Fruit fly (Drosophila melanogaster) whole organism, embryonic: ENCODE data around the gene GluProRS.

ENCODE experiments used
- CG12219 ChIP-seq: fragments of 200-800 bp; sonication (Bioruptor generic); optimal IDR thresholded peaks from 3 replicates; lab custom pipeline; 2018; ENCODE audit warnings: missing biosample characterization, mild to moderate bottlenecking, missing genetic modification characterization
- CG13894 ChIP-seq: fragments of 200-800 bp; sonication (Bioruptor generic); optimal IDR thresholded peaks from 3 replicates; lab custom pipeline; 2018; ENCODE audit warnings: missing biosample characterization, mild to moderate bottlenecking, missing genetic modification characterization, moderate library complexity
- CG14965 ChIP-seq: fragments of 200-800 bp; sonication (Bioruptor generic); optimal IDR thresholded peaks from 2 replicates; lab custom pipeline; 2016; ENCODE audit warnings: missing biosample characterization, missing genetic modification characterization, borderline replicate concordance
- CG18262 ChIP-seq: fragments of 200-800 bp; optimal IDR thresholded peaks from 3 replicates; lab custom pipeline; 2019; ENCODE audit warnings: missing biosample characterization, mild to moderate bottlenecking, missing genetic modification characterization, moderate library complexity
- CG7271 ChIP-seq: fragments of 200-800 bp; sonication (Bioruptor generic); optimal IDR thresholded peaks from 2 replicates; lab custom pipeline; 2018; ENCODE audit warnings: missing biosample characterization, mild to moderate bottlenecking, missing genetic modification characterization, moderate library complexity
- H2.0 ChIP-seq: fragments of 200-800 bp; sonication (Bioruptor generic); IDR thresholded peaks from 2 replicates; pipeline ENCODE4 v1.3.6; 2022; ENCODE audit warnings: missing biosample characterization, missing genetic modification characterization
- Sry-β ChIP-seq: fragments of 200-800 bp; sonication (Bioruptor generic); optimal IDR thresholded peaks from 2 replicates; lab custom pipeline; 2018; ENCODE audit warnings: missing biosample characterization, mild to moderate bottlenecking, missing genetic modification characterization, moderate library complexity
- amos ChIP-seq: fragments of 200-800 bp; sonication (Bioruptor generic); IDR thresholded peaks from 2 replicates; pipeline ENCODE4 v1.3.6; 2022; ENCODE audit warnings: missing biosample characterization, missing genetic modification characterization; ENCODE audit not compliant: partially characterized antibody
- bbx ChIP-seq: fragments of 200-800 bp; sonication (Bioruptor generic); IDR thresholded peaks from 2 replicates; pipeline ENCODE4 v1.3.6; 2022; ENCODE audit warnings: missing biosample characterization, missing genetic modification characterization; ENCODE audit not compliant: partially characterized antibody
- bsh ChIP-seq, 2 experiments: fragments of 200-800 bp; sonication (Bioruptor generic); optimal IDR thresholded peaks; 2 replicates each; lab custom pipeline; 2017 to 2018; ENCODE audit warnings: mild to moderate bottlenecking in 2 of 2, missing biosample characterization in 2 of 2, missing genetic modification characterization in 2 of 2, moderate library complexity in 1 of 2

DNA sequence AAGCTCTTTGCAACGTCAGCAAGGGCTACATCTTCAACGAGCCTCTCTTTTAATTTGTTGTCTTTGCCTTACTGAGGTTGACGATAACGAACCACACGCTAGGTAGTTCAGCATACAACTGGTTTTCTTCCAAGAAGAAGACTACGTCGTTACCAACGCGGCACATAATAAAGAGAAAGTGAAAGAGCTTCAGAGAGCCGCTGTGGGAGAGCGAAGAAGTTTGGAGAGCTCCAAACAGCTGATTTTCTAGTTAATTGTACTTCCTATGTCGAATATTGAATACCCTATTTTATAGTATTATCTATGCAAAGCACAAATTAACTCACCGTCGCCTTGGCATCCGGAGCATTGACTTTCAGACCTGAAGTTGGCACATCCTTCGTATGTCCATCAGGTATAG lies 2.8 kb downstream of the GluProRS start:
- TF ChIP-seq CG7271 (tag; lab: Kevin White, UChicago): no peak
- no peak for TF ChIP-seq bsh (GFP tag; optimal IDR thresholded peaks at IDR 0.05; lab: Kevin White, UChicago)
- TF ChIP-seq CG14965 (GFP tag; lab: Kevin White, UChicago): no peak
- no peak for TF ChIP-seq CG13894 (tag; lab: Kevin White, UChicago)
- TF ChIP-seq amos (GFP tag; lab: Robert Waterston, UW): no peak
- no peak for TF ChIP-seq CG12219 (GFP tag; lab: Kevin White, UChicago)
- no peak for TF ChIP-seq CG18262
- no peak for TF ChIP-seq Sry-β (GFP tag; lab: Kevin White, UChicago)
- 0 out of 2 replicates have a peak, but pooled peaks have one; percentile 18 for TF ChIP-seq bbx
- TF ChIP-seq H2.0 (GFP tag; lab: Robert Waterston, UW): no peak
